Worm (Caenorhabditis elegans) whole organism, late embryonic: Measurements from ENCODE around the gene acd-3.

Experiments
- F13H6.1 ChIP-seq: sonication (generic microtip); optimal IDR thresholded peaks from 2 replicates; lab custom pipeline; 2016; ENCODE audit warnings: missing genetic modification characterization, missing compliant biosample characterization
- K02D7.2 ChIP-seq: sonication (generic microtip); optimal IDR thresholded peaks from 2 replicates; lab custom pipeline; 2017; ENCODE audit warnings: mild to moderate bottlenecking, missing genetic modification characterization, missing compliant biosample characterization
- K09A11.1 ChIP-seq: sonication (generic microtip); optimal IDR thresholded peaks from 2 replicates; lab custom pipeline; 2017; ENCODE audit warnings: antibody characterized with exemption, mild to moderate bottlenecking, missing genetic modification characterization, missing compliant biosample characterization; ENCODE audit not compliant: insufficient read depth
- ahr-1 ChIP-seq: sonication (generic microtip); optimal IDR thresholded peaks from 2 replicates; lab custom pipeline; 2016; ENCODE audit warnings: missing genetic modification characterization, missing compliant biosample characterization
- ama-1 ChIP-seq: fragments of 150-350 bp; optimal IDR thresholded peaks from 2 replicates; lab custom pipeline; 2014
- ceh-30 ChIP-seq: fragments of 150-350 bp; optimal IDR thresholded peaks from 2 replicates; lab custom pipeline; 2014; ENCODE audit warnings: missing biosample characterization, missing genetic modification characterization
- ceh-31 ChIP-seq: sonication (generic microtip); optimal IDR thresholded peaks from 2 replicates; lab custom pipeline; 2016; ENCODE audit warnings: missing genetic modification characterization, missing compliant biosample characterization
- ceh-34 ChIP-seq: sonication (generic microtip); optimal IDR thresholded peaks from 2 replicates; lab custom pipeline; 2016; ENCODE audit warnings: mild to moderate bottlenecking, missing genetic modification characterization, missing compliant biosample characterization
- ceh-45 ChIP-seq: fragments of 200-800 bp; sonication (Bioruptor generic); IDR thresholded peaks from 2 replicates; pipeline ENCODE4 v1.3.6; 2022; ENCODE audit warnings: missing genetic modification reagents, missing genetic modification characterization, missing compliant biosample characterization
- ceh-48 ChIP-seq: sonication (generic microtip); optimal IDR thresholded peaks from 2 replicates; lab custom pipeline; 2016; ENCODE audit warnings: missing genetic modification characterization, inconsistent platforms, missing compliant biosample characterization
- ceh-6 ChIP-seq: fragments of 200-800 bp; sonication (Bioruptor generic); optimal IDR thresholded peaks from 2 replicates; lab custom pipeline; 2018; ENCODE audit warnings: mild to moderate bottlenecking, missing genetic modification characterization, missing compliant biosample characterization
- dmd-4 ChIP-seq: sonication (generic microtip); optimal IDR thresholded peaks from 2 replicates; lab custom pipeline; 2016; ENCODE audit warnings: borderline replicate concordance, missing genetic modification characterization, missing compliant biosample characterization
- dve-1 ChIP-seq: sonication (generic microtip); optimal IDR thresholded peaks from 2 replicates; lab custom pipeline; 2017; ENCODE audit warnings: antibody characterized with exemption, mild to moderate bottlenecking, missing genetic modification characterization, missing compliant biosample characterization
- elt-2 ChIP-seq: sonication (generic microtip); optimal IDR thresholded peaks from 2 replicates; lab custom pipeline; 2016; ENCODE audit warnings: missing genetic modification reagents, missing genetic modification characterization, missing compliant biosample characterization
- elt-4 ChIP-seq: sonication (generic microtip); optimal IDR thresholded peaks from 2 replicates; lab custom pipeline; 2016; ENCODE audit warnings: missing genetic modification characterization, missing compliant biosample characterization
- fax-1 ChIP-seq: sonication (generic microtip); optimal IDR thresholded peaks from 2 replicates; lab custom pipeline; 2016; ENCODE audit warnings: missing genotype, missing genetic modification characterization, missing compliant biosample characterization
- fkh-6 ChIP-seq: sonication (generic microtip); optimal IDR thresholded peaks from 2 replicates; lab custom pipeline; 2016; ENCODE audit warnings: missing genetic modification characterization, missing compliant biosample characterization
- hlh-15 ChIP-seq: sonication (generic microtip); optimal IDR thresholded peaks from 2 replicates; lab custom pipeline; 2016; ENCODE audit warnings: missing genetic modification characterization, missing compliant biosample characterization
- hlh-30 ChIP-seq: sonication (generic microtip); optimal IDR thresholded peaks from 2 replicates; lab custom pipeline; 2017; ENCODE audit warnings: antibody characterized with exemption, missing genetic modification characterization, missing compliant biosample characterization; ENCODE audit not compliant: insufficient read depth
- hlh-6 ChIP-seq: sonication (generic microtip); optimal IDR thresholded peaks from 2 replicates; lab custom pipeline; 2016; ENCODE audit warnings: missing genotype, missing genetic modification characterization, missing compliant biosample characterization
- lim-6 ChIP-seq: sonication (generic microtip); optimal IDR thresholded peaks from 2 replicates; lab custom pipeline; 2016; ENCODE audit warnings: missing genetic modification characterization, missing compliant biosample characterization
- nfya-1 ChIP-seq: sonication (generic microtip); optimal IDR thresholded peaks from 2 replicates; lab custom pipeline; 2017; ENCODE audit warnings: missing genetic modification characterization, mild to moderate bottlenecking, missing compliant biosample characterization, antibody characterized with exemption, moderate library complexity
- odd-2 ChIP-seq: sonication (generic microtip); optimal IDR thresholded peaks from 2 replicates; lab custom pipeline; 2017; ENCODE audit warnings: antibody characterized with exemption, mild to moderate bottlenecking, missing genetic modification characterization, missing compliant biosample characterization
- pag-3 ChIP-seq: sonication (generic microtip); optimal IDR thresholded peaks from 2 replicates; lab custom pipeline; 2016; ENCODE audit warnings: missing compliant biosample characterization, missing genetic modification characterization, borderline replicate concordance
- pat-9 ChIP-seq: fragments of 200-800 bp; sonication (Bioruptor generic); optimal IDR thresholded peaks from 2 replicates; lab custom pipeline; 2018; ENCODE audit warnings: mild to moderate bottlenecking, missing genetic modification characterization, moderate library complexity, missing compliant biosample characterization
- pax-1 ChIP-seq: fragments of 150-350 bp; optimal IDR thresholded peaks from 2 replicates; lab custom pipeline; 2014; ENCODE audit warnings: missing biosample characterization, missing genetic modification characterization
- pha-2 ChIP-seq: sonication (generic microtip); optimal IDR thresholded peaks from 2 replicates; lab custom pipeline; 2017; ENCODE audit warnings: mild to moderate bottlenecking, missing genetic modification characterization, missing compliant biosample characterization
- pha-4 ChIP-seq: fragments of 150-350 bp; optimal IDR thresholded peaks from 2 replicates; lab custom pipeline; 2018; ENCODE audit warnings: missing biosample characterization, missing genetic modification reagents, missing genetic modification characterization
- sdc-2 ChIP-seq: sonication (generic microtip); optimal IDR thresholded peaks from 2 replicates; lab custom pipeline; 2016; ENCODE audit warnings: missing genotype, missing genetic modification characterization, missing compliant biosample characterization
- sox-2 ChIP-seq: fragments of 200-800 bp; sonication (Bioruptor generic); IDR thresholded peaks from 2 replicates; pipeline ENCODE4 v1.3.6; 2022; ENCODE audit warnings: missing genetic modification reagents, missing genetic modification characterization, missing compliant biosample characterization
- sox-4 ChIP-seq: sonication (generic microtip); optimal IDR thresholded peaks from 2 replicates; lab custom pipeline; 2017; ENCODE audit warnings: mild to moderate bottlenecking, missing genetic modification characterization, inconsistent platforms, missing compliant biosample characterization
- syd-9 ChIP-seq: sonication (generic microtip); optimal IDR thresholded peaks from 2 replicates; lab custom pipeline; 2016; ENCODE audit warnings: mild to moderate bottlenecking, missing genetic modification characterization, moderate library complexity, missing compliant biosample characterization
- tbx-2 ChIP-seq: sonication (generic microtip); optimal IDR thresholded peaks from 2 replicates; lab custom pipeline; 2016; ENCODE audit warnings: missing genetic modification characterization, missing compliant biosample characterization
- ttx-3 ChIP-seq: sonication (generic microtip); optimal IDR thresholded peaks from 2 replicates; lab custom pipeline; 2016; ENCODE audit warnings: missing genetic modification reagents, missing genetic modification characterization, missing compliant biosample characterization
- unc-3 ChIP-seq, 2 experiments: fragments of 200-800 bp in 1 of 2; sonication (Bioruptor generic) in 1 of 2; sonication (generic microtip) in 1 of 2; conservative IDR thresholded peaks in 1 of 2; optimal IDR thresholded peaks in 1 of 2; 2 replicates each; pipeline versions ENCODE4 v1.3.6 to Lab custom; 2016 to 2022; ENCODE audit warnings: missing compliant biosample characterization in 2 of 2, missing genetic modification characterization in 2 of 2, missing genetic modification reagents in 1 of 2
- unc-42 ChIP-seq: sonication (generic microtip); optimal IDR thresholded peaks from 2 replicates; lab custom pipeline; 2016; ENCODE audit warnings: missing genotype, missing genetic modification characterization, missing compliant biosample characterization
- unc-55 ChIP-seq: sonication (generic microtip); optimal IDR thresholded peaks from 2 replicates; lab custom pipeline; 2017; ENCODE audit warnings: missing biosample characterization, missing genetic modification reagents, missing genetic modification characterization
- unc-86 ChIP-seq: sonication (generic microtip); optimal IDR thresholded peaks from 2 replicates; lab custom pipeline; 2016; ENCODE audit warnings: missing genetic modification characterization, missing compliant biosample characterization
- zip-5 ChIP-seq: sonication (generic microtip); optimal IDR thresholded peaks from 2 replicates; lab custom pipeline; 2016; ENCODE audit warnings: missing genetic modification characterization, missing compliant biosample characterization
- ztf-16 ChIP-seq: sonication (generic microtip); optimal IDR thresholded peaks from 2 replicates; lab custom pipeline; 2017; ENCODE audit warnings: missing genetic modification characterization, missing compliant biosample characterization

The acd-3 gene

DNA sequence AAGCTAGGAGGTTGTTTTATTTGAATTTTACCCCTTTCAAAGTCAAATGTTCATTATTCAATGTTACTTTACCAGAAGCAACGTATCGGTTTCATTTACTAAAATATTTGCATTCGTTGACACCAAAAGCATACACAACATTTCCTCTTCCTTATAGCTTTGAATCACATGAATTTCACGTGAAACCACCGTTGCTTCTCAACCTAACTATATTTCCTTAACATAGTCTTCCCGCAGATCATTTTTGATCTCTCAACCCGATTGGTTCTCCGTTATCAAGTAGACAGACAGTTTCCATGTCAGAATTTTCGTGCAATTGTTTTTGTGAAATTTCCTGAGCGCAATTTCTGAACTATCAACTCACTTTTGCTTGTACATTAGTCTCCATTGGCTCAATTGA, 39.2 kb upstream of the acd-3 start:
- TF ChIP-seq pax-1 (tag; lab: Kevin White, UChicago) (no peak), ttx-3 (no peak), ceh-45 (GFP tag; lab: Robert Waterston, UW) (no peak), ceh-48 (tag; lab: Kevin White, UChicago) (no peak), pag-3 (tag; lab: Kevin White, UChicago) (no peak), ceh-31 (tag; lab: Kevin White, UChicago) (no peak), ceh-6 (GFP tag; lab: Kevin White, UChicago) (no peak), lim-6 (tag; lab: Kevin White, UChicago) (no peak), ceh-34 (no peak), ceh-30 (no peak)

DNA sequence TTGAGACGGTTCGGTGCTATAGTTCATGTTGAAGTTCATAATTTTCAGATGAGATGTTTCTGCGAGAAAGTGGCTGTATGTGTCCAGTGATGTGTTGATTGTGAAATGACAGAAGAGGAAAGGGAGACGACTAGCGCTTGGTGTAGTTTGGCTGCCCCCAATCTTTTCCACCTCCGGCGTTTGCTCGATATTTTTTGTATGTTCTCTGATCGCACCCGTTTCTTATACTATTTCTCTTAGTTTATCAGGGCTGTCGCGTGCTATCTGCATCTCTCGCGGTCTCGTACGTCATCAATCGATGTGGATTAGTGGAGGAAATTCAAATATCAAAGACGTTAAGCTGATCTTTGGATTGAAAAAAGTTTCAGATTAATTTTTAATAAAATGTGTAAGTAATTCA, 38.4 kb upstream of the acd-3 start, which contains the start of gene atf-4:
atf-4 (minus strand) TSS at position 93 of the 400 bp plus-strand sequence.
- TF ChIP-seq elt-4 (no peak), sdc-2 (tag; lab: Kevin White, UChicago) (peak; percentile 73), pag-3 (tag; lab: Kevin White, UChicago) (no peak), F13H6.1 (tag; lab: Kevin White, UChicago) (no peak), ztf-16 (tag; lab: Kevin White, UChicago) (no peak), ceh-31 (tag; lab: Kevin White, UChicago) (no peak), unc-3 (GFP tag; conservative IDR thresholded peaks at IDR 0.05; lab: Robert Waterston, UW) (no peak), unc-3 (tag; optimal IDR thresholded peaks at IDR 0.05; lab: Kevin White, UChicago) (no peak), syd-9 (tag; lab: Kevin White, UChicago) (no peak), dmd-4 (no peak), sox-4 (no peak), unc-55 (GFP tag; lab: Kevin White, UChicago) (peak; percentile 58), pha-2 (no peak), ceh-6 (GFP tag; lab: Kevin White, UChicago) (no peak), nfya-1 (tag; lab: Kevin White, UChicago) (peak; percentile 13), pha-4 (tag; lab: Kevin White, UChicago) (no peak), ahr-1 (no peak), fax-1 (tag; lab: Kevin White, UChicago) (no peak), dve-1 (tag; lab: Kevin White, UChicago) (peak; percentile 8), tbx-2 (tag; lab: Kevin White, UChicago) (no peak), odd-2 (tag; lab: Kevin White, UChicago) (no peak), elt-2 (peak; percentile 50)

ce11 chrX:14812061-14812460, 37.0 kb upstream of the acd-3 start, which contains the start of gene T04C10.3:
Gene T04C10.3, plus strand, starts transcription at chrX:14812361.
- TF ChIP-seq zip-5 (no peak), fax-1 (tag; lab: Kevin White, UChicago) (no peak), sox-2 (no peak), sdc-2 (tag; lab: Kevin White, UChicago) (no peak), ama-1 (lab: Kevin White, UChicago) (no peak)

DNA sequence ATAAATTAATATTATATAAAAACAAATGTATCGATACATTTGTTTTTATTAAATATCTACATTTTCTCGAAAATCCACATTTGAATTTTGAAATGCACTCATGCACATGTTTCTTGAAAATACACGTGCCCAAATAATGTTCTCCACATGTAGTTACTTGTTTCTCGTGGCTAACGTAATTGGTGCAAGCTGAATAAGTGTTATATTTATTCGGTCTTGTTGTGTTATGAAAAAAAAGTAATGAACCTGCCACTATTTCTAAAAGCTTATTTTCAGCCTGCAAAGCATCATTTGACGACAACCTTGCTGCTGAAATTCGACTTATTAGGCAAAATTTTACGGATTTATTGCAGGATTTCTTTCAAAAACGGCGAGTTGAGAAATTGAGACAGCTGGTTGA, 35.7 kb upstream of the acd-3 start:
- TF ChIP-seq sdc-2 (tag; lab: Kevin White, UChicago) (peak; percentile 98), pat-9 (no peak), K09A11.1 (tag; lab: Kevin White, UChicago) (no peak), elt-2 (no peak), unc-42 (tag; lab: Kevin White, UChicago) (peak; percentile 30), hlh-30 (peak; percentile 23), nfya-1 (tag; lab: Kevin White, UChicago) (no peak), hlh-6 (tag; lab: Kevin White, UChicago) (no peak), fkh-6 (no peak), sox-2 (no peak), ama-1 (lab: Kevin White, UChicago) (no peak), ceh-48 (tag; lab: Kevin White, UChicago) (no peak), hlh-15 (tag; lab: Kevin White, UChicago) (no peak), K02D7.2 (tag; lab: Kevin White, UChicago) (no peak), ceh-31 (tag; lab: Kevin White, UChicago) (peak; percentile 22), unc-86 (no peak)
- TF ChIP-seq, all 69 proteins: peak for 4
